Worm (Caenorhabditis elegans): ENCODE measurements around the gene K05F1.10.
"Not testable (repeated sequence)": the region's sequence is repeated elsewhere in the genome, so short reads cannot be mapped to it uniquely, and the experiment has no call there.

The K05F1.10 gene

ce11 chrII:5774879-5775278 lies 30.4 kb downstream of the K05F1.10 start:
- TF ChIP-seq flt-1 (GFP tag; IDR thresholded peaks at IDR 0.05) (no peak), med-1 (GFP tag; optimal IDR thresholded peaks at IDR 0.05; ENCODE audit: insufficient read depth) (no peak), tab-1 (GFP tag; IDR thresholded peaks at IDR 0.05) (no peak), ztf-23 (GFP tag; IDR thresholded peaks at IDR 0.05) (no peak), ztf-29 (GFP tag; IDR thresholded peaks at IDR 0.05) (no peak), ref-1 (GFP tag; conservative IDR thresholded peaks at IDR 0.05) (no peak), cog-1 (tag; optimal IDR thresholded peaks at IDR 0.05) (no peak), T22C8.4 (GFP tag; IDR thresholded peaks at IDR 0.05) (no peak)

ce11 chrII:5774120-5774519 lies 31.2 kb downstream of the K05F1.10 start, which contains the start of the genes dmd-5 and F10C1.1:
dmd-5 (minus strand) TSS chrII:5774220.
F10C1.1 (plus strand) TSS chrII:5774229.
- TF ChIP-seq ztf-23 (GFP tag; IDR thresholded peaks at IDR 0.05) = no peak
- TF ChIP-seq med-1 (GFP tag; optimal IDR thresholded peaks at IDR 0.05; ENCODE audit: insufficient read depth) = no peak
- TF ChIP-seq klf-2 (GFP tag; conservative IDR thresholded peaks at IDR 0.05) = no peak
- TF ChIP-seq tab-1 (GFP tag; IDR thresholded peaks at IDR 0.05) = no peak
- no peak for TF ChIP-seq ref-1 (GFP tag; conservative IDR thresholded peaks at IDR 0.05)
- no peak for TF ChIP-seq flt-1 (GFP tag; IDR thresholded peaks at IDR 0.05)
- TF ChIP-seq cog-1 (tag; optimal IDR thresholded peaks at IDR 0.05) = no peak
- no peak for TF ChIP-seq T22C8.4 (GFP tag; IDR thresholded peaks at IDR 0.05)
- no peak for TF ChIP-seq ztf-29 (GFP tag; IDR thresholded peaks at IDR 0.05)

ce11 chrII:5772547-5773142 lies 32.6 kb downstream of the K05F1.10 start:
- TF ChIP-seq klf-2 (GFP tag; conservative IDR thresholded peaks at IDR 0.05) (no peak; the same call in 1 of the 2 replicates), ztf-23 (GFP tag; IDR thresholded peaks at IDR 0.05) (peak; percentile 80), flt-1 (GFP tag; IDR thresholded peaks at IDR 0.05) (peak; percentile 80; the same call in 1 of the 2 replicates), cog-1 (tag; optimal IDR thresholded peaks at IDR 0.05) (peak; percentile 11), T22C8.4 (GFP tag; IDR thresholded peaks at IDR 0.05) (peak; percentile 41; the same call in 1 of the 2 replicates), ref-1 (GFP tag; conservative IDR thresholded peaks at IDR 0.05) (0 out of 2 replicates have a peak, but pooled peaks have one; percentile 39), ztf-29 (GFP tag; IDR thresholded peaks at IDR 0.05) (peak; percentile 50; the same call in 1 of the 2 replicates), med-1 (GFP tag; optimal IDR thresholded peaks at IDR 0.05; ENCODE audit: insufficient read depth) (no peak), tab-1 (GFP tag; IDR thresholded peaks at IDR 0.05) (peak; percentile 82)

ce11 chrII:5768274-5768820 lies 36.9 kb downstream of the K05F1.10 start:
- TF ChIP-seq ztf-23 (GFP tag; IDR thresholded peaks at IDR 0.05) (no peak), flt-1 (GFP tag; IDR thresholded peaks at IDR 0.05) (no peak), ztf-29 (GFP tag; IDR thresholded peaks at IDR 0.05) (no peak), T22C8.4 (GFP tag; IDR thresholded peaks at IDR 0.05) (no peak), ref-1 (GFP tag; conservative IDR thresholded peaks at IDR 0.05) (no peak), med-1 (GFP tag; optimal IDR thresholded peaks at IDR 0.05; ENCODE audit: insufficient read depth) (no peak), tab-1 (GFP tag; IDR thresholded peaks at IDR 0.05) (no peak), cog-1 (tag; optimal IDR thresholded peaks at IDR 0.05) (no peak), klf-2 (GFP tag; conservative IDR thresholded peaks at IDR 0.05) (no peak)

ce11 chrII:5765318-5765717 lies 40.0 kb downstream of the K05F1.10 start, which contains the start of gene ifb-1:
ifb-1 (plus strand) TSS chrII:5765618.
- TF ChIP-seq med-1 (GFP tag; optimal IDR thresholded peaks at IDR 0.05; ENCODE audit: insufficient read depth) (no peak), cog-1 (tag; optimal IDR thresholded peaks at IDR 0.05) (no peak), flt-1 (GFP tag; IDR thresholded peaks at IDR 0.05) (no peak), klf-2 (GFP tag; conservative IDR thresholded peaks at IDR 0.05) (no peak)

ce11 chrII:5757656-5758055 lies 47.6 kb downstream of the K05F1.10 start, which contains the start of the genes F10C1.3 and F10C1.23:
F10C1.3 (minus strand) TSS chrII:5757756.
F10C1.23 (plus strand) TSS chrII:5758040.
- TF ChIP-seq ztf-29 (GFP tag; IDR thresholded peaks at IDR 0.05); T22C8.4 (GFP tag; IDR thresholded peaks at IDR 0.05); med-1 (GFP tag; optimal IDR thresholded peaks at IDR 0.05; ENCODE audit: insufficient read depth): not testable (repeated sequence)

- TF ChIP-seq ztf-23 (GFP tag; IDR thresholded peaks at IDR 0.05) (no peak), tab-1 (GFP tag; IDR thresholded peaks at IDR 0.05) (no peak), ref-1 (GFP tag; conservative IDR thresholded peaks at IDR 0.05) (no peak), flt-1 (GFP tag; IDR thresholded peaks at IDR 0.05) (no peak), ztf-29 (GFP tag; IDR thresholded peaks at IDR 0.05) (no peak), klf-2 (GFP tag; conservative IDR thresholded peaks at IDR 0.05) (no peak), T22C8.4 (GFP tag; IDR thresholded peaks at IDR 0.05) (no peak), med-1 (GFP tag; optimal IDR thresholded peaks at IDR 0.05; ENCODE audit: insufficient read depth) (no peak), cog-1 (tag; optimal IDR thresholded peaks at IDR 0.05) (no peak)
Observed at ce11 chrII:5754168-5754567, 51.1 kb downstream of the K05F1.10 start, which contains the start of gene F10C1.8. F10C1.8 (plus strand) TSS chrII:5754468.

Measured in whole organism, midembryonic.